Fruit fly (Drosophila melanogaster): Measurements from ENCODE around the gene Lztr1.

DNA sequence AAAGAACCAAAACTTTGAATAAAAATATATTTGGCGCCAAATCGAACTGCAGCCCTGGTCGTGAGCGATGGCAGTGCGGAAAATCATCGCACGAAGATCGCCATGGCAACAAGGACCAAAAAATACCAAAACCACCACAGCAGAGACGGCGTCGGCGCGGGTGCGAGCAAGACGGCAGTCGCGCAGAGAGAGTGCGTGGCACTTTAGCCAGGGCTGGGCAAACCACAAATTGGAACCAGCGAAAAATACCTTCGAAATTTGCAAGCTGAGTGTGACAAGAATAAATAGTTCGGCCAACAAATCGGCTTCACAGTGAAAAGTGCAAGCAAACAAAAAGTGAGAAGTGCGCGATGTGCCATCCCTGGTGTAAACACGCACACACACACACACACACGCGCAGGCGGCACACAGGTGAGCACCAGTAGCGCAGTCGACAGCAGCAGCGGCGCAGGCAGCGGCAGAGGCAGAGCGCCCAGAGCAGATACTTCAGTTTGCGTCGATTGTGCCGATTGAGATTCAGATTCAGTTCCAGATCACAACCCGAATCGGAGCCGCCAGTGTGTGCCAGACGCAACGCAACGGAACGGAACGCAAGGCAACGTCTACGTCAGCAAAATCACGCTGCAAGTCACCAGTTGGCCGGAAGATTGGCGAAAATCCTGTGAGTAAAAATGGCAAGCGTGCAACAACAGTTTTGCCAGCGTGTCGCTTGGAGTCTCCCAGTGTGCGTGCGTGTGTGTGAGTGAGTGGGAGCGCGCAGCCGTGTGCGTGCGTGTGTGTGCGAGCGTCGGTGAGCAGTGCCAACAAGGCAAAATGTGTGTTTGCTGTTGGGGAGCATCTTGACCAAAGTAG, 7.9 kb upstream of the Lztr1 start, which contains the start of gene TRAM:
- peak; percentile 96 for TF ChIP-seq CG17806 (tag; optimal IDR thresholded peaks at IDR 0.05)
- peak; percentile 96 for TF ChIP-seq Pif1B (GFP tag; optimal IDR thresholded peaks at IDR 0.05)
- TF ChIP-seq EcR (GFP tag; optimal IDR thresholded peaks at IDR 0.05): peak; percentile 43
- peak; percentile 100 for TF ChIP-seq CG4496 (GFP tag; IDR thresholded peaks at IDR 0.05)
- peak; percentile 99 for TF ChIP-seq Ets98B (GFP tag; IDR thresholded peaks at IDR 0.05)
- peak; percentile 97 for TF ChIP-seq Pif1A (GFP tag; optimal IDR thresholded peaks at IDR 0.05)
- TF ChIP-seq CG9948 (tag; optimal IDR thresholded peaks at IDR 0.05): peak; percentile 95
- TF ChIP-seq fd96Ca (GFP tag; IDR thresholded peaks at IDR 0.05): peak; percentile 100
- TF ChIP-seq D1 (tag; optimal IDR thresholded peaks at IDR 0.05): no peak
- peak; percentile 95 for TF ChIP-seq CG13204 (GFP tag; optimal IDR thresholded peaks at IDR 0.05)
- TF ChIP-seq CG32121 (GFP tag; IDR thresholded peaks at IDR 0.05): peak; percentile 99
- TF ChIP-seq CG8301 (tag; optimal IDR thresholded peaks at IDR 0.05): peak; percentile 98

Measured in whole organism, pupa.